Worm (Caenorhabditis elegans) whole organism, L2 larva: ENCODE results near the gene C32B5.18.

ENCODE experiments used
- R02D3.7 ChIP-seq: fragments of 150-350 bp; optimal IDR thresholded peaks from 2 replicates; lab custom pipeline; 2014; ENCODE audit warnings: missing biosample characterization, missing genetic modification characterization
- ama-1 ChIP-seq: fragments of 150-350 bp; optimal IDR thresholded peaks from 2 replicates; lab custom pipeline; 2018; ENCODE audit warnings: inconsistent platforms
- lin-13 ChIP-seq: fragments of 150-350 bp; optimal IDR thresholded peaks from 2 replicates; lab custom pipeline; 2014; ENCODE audit warnings: missing biosample characterization, missing genetic modification reagents, missing genetic modification characterization
- lsy-2 ChIP-seq, 2 experiments: fragments of 150-350 bp in 1 of 2; sonication (generic microtip) in 1 of 2; optimal IDR thresholded peaks; 2 replicates each; lab custom pipeline; 2014 to 2017; ENCODE audit warnings: missing biosample characterization in 2 of 2, missing genetic modification characterization in 2 of 2
- nhr-11 ChIP-seq: fragments of 150-350 bp; optimal IDR thresholded peaks from 2 replicates; lab custom pipeline; 2014; ENCODE audit warnings: missing biosample characterization, missing genetic modification characterization
- nhr-237 ChIP-seq: fragments of 150-350 bp; optimal IDR thresholded peaks from 2 replicates; lab custom pipeline; 2014; ENCODE audit warnings: missing biosample characterization, missing genetic modification characterization
- unc-62 ChIP-seq: fragments of 150-350 bp; optimal IDR thresholded peaks from 2 replicates; lab custom pipeline; 2014; ENCODE audit warnings: missing biosample characterization, missing genetic modification reagents, missing genetic modification characterization
- zag-1 ChIP-seq: fragments of 150-350 bp; optimal IDR thresholded peaks from 2 replicates; lab custom pipeline; 2014; ENCODE audit warnings: missing biosample characterization, missing genetic modification characterization
- ztf-1 ChIP-seq: fragments of 200-800 bp; sonication (Bioruptor generic); conservative IDR thresholded peaks from 2 replicates; pipeline ENCODE4 v1.3.6; 2022; ENCODE audit warnings: missing genetic modification characterization, missing compliant biosample characterization
- ztf-11 ChIP-seq: sonication (generic microtip); optimal IDR thresholded peaks from 2 replicates; lab custom pipeline; 2017; ENCODE audit warnings: missing biosample characterization, missing genetic modification characterization

DNA sequence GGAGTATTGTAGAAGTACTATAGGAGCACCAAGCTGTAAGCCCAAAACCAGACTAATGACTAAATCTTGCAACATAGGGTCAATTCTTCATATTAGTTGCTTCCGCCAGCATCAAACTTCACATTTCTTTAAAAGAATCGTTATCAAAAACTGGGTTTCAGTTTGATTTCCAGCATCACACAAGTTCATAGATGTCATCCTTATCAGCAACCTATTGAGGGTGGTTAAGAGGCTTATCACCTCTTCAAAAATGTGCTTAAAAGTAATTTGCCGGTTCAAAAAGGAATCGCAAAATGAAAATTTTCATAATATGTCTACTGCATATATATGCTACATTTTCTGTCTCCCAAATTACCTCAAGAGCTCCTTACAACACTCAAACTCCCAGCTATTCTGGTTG, 16.5 kb upstream of the C32B5.18 start, which contains the start of gene clec-43:
- TF ChIP-seq ama-1 (lab: Kevin White, UChicago), result no peak
- no peak for TF ChIP-seq zag-1 (tag; lab: Kevin White, UChicago)
- no peak for TF ChIP-seq lsy-2 (tag; optimal IDR thresholded peaks at IDR 0.05; lab: Kevin White, UChicago)
- TF ChIP-seq nhr-237 (tag; lab: Kevin White, UChicago), result no peak
- TF ChIP-seq unc-62 (GFP tag; lab: Kevin White, UChicago), result no peak
- TF ChIP-seq nhr-11 (tag; lab: Kevin White, UChicago), result no peak
- TF ChIP-seq ztf-1, result no peak
- no peak for TF ChIP-seq ztf-11 (tag; lab: Kevin White, UChicago)
- TF ChIP-seq R02D3.7 (tag; lab: Kevin White, UChicago), result no peak
- no peak for TF ChIP-seq lin-13 (GFP tag; lab: Kevin White, UChicago)
